Worm (Caenorhabditis elegans) whole organism, young adult: Measurements from ENCODE around the gene Y62E10A.13.

ENCODE experiments used
- B0019.2 ChIP-seq: fragments of 200-800 bp; sonication (Bioruptor generic); conservative IDR thresholded peaks from 2 replicates; pipeline ENCODE4 v1.3.6; 2022; ENCODE audit warnings: missing genetic modification reagents, missing genetic modification characterization, missing compliant biosample characterization
- B0336.3 ChIP-seq: fragments of 200-800 bp; sonication (Bioruptor generic); IDR thresholded peaks from 2 replicates; pipeline ENCODE4 v1.3.6; 2022; ENCODE audit warnings: missing genetic modification characterization, missing compliant biosample characterization
- C06A6.2 ChIP-seq: fragments of 200-800 bp; sonication (Bioruptor generic); conservative IDR thresholded peaks from 2 replicates; pipeline ENCODE4 v1.3.6; 2022; ENCODE audit warnings: missing genetic modification characterization, missing compliant biosample characterization
- F10E7.11 ChIP-seq: sonication (generic microtip); optimal IDR thresholded peaks from 2 replicates; lab custom pipeline; 2017; ENCODE audit warnings: mild to moderate bottlenecking, missing genetic modification characterization, moderate library complexity, missing compliant biosample characterization
- F39B2.1 ChIP-seq: fragments of 200-800 bp; sonication (Bioruptor generic); IDR thresholded peaks from 2 replicates; pipeline ENCODE4 v1.3.6; 2022; ENCODE audit warnings: missing genetic modification reagents, missing genetic modification characterization, missing compliant biosample characterization
- F49E8.2 ChIP-seq: sonication (generic microtip); optimal IDR thresholded peaks from 3 replicates; lab custom pipeline; 2017; ENCODE audit warnings: missing genetic modification characterization, mild to moderate bottlenecking, missing compliant biosample characterization, antibody characterized with exemption, moderate library complexity; ENCODE audit not compliant: insufficient read depth
- K12H6.12 ChIP-seq: fragments of 200-800 bp; sonication (Bioruptor generic); optimal IDR thresholded peaks from 2 replicates; lab custom pipeline; 2018; ENCODE audit warnings: mild to moderate bottlenecking, missing genetic modification characterization, missing compliant biosample characterization
- T26A5.8 ChIP-seq: sonication (generic microtip); optimal IDR thresholded peaks from 2 replicates; lab custom pipeline; 2016; ENCODE audit warnings: missing genetic modification characterization, missing compliant biosample characterization
- Y53G8AR.9 ChIP-seq: fragments of 200-800 bp; sonication (Bioruptor generic); conservative IDR thresholded peaks from 2 replicates; pipeline ENCODE4 v1.3.6; 2022; ENCODE audit warnings: missing genetic modification reagents, missing genetic modification characterization, missing compliant biosample characterization
- akir-1 ChIP-seq: fragments of 200-800 bp; sonication (Bioruptor generic); optimal IDR thresholded peaks from 2 replicates; lab custom pipeline; 2018; ENCODE audit warnings: mild to moderate bottlenecking, missing genetic modification characterization, moderate library complexity, missing compliant biosample characterization
- atf-7 ChIP-seq: sonication (generic microtip); optimal IDR thresholded peaks from 2 replicates; lab custom pipeline; 2017; ENCODE audit warnings: mild to moderate bottlenecking, missing genetic modification characterization, missing compliant biosample characterization
- attf-6 ChIP-seq: fragments of 200-800 bp; sonication (Bioruptor generic); IDR thresholded peaks from 2 replicates; pipeline ENCODE4 v1.3.6; 2022; ENCODE audit warnings: missing genetic modification reagents, missing genetic modification characterization, missing compliant biosample characterization
- bed-1 ChIP-seq: fragments of 200-800 bp; sonication (Bioruptor generic); IDR thresholded peaks from 2 replicates; pipeline ENCODE4 v1.3.6; 2022; ENCODE audit warnings: missing genetic modification reagents, missing genetic modification characterization, missing compliant biosample characterization
- cebp-2 ChIP-seq: fragments of 200-800 bp; sonication (Bioruptor generic); IDR thresholded peaks from 2 replicates; pipeline ENCODE4 v1.3.6; 2022; ENCODE audit warnings: missing genetic modification characterization, missing compliant biosample characterization
- ceh-79 ChIP-seq: sonication (generic microtip); optimal IDR thresholded peaks from 2 replicates; lab custom pipeline; 2017; ENCODE audit warnings: mild to moderate bottlenecking, missing genetic modification characterization, missing compliant biosample characterization
- chd-7 ChIP-seq: sonication (generic microtip); optimal IDR thresholded peaks from 2 replicates; lab custom pipeline; 2016; ENCODE audit warnings: mild to moderate bottlenecking, missing genetic modification characterization, moderate library complexity, missing compliant biosample characterization
- dpff-1 ChIP-seq: sonication (generic microtip); optimal IDR thresholded peaks from 2 replicates; lab custom pipeline; 2017; ENCODE audit warnings: mild to moderate bottlenecking, missing genetic modification characterization, missing compliant biosample characterization
- dpl-1 ChIP-seq: fragments of 150-350 bp; optimal IDR thresholded peaks from 2 replicates; lab custom pipeline; 2014; ENCODE audit warnings: missing biosample characterization, missing genetic modification reagents, missing genetic modification characterization
- efl-1 ChIP-seq: fragments of 150-350 bp; optimal IDR thresholded peaks from 2 replicates; lab custom pipeline; 2014; ENCODE audit warnings: missing biosample characterization, missing genetic modification reagents, missing genetic modification characterization
- hrde-1 ChIP-seq: sonication (generic microtip); optimal IDR thresholded peaks from 2 replicates; lab custom pipeline; 2016; ENCODE audit warnings: missing genetic modification characterization, mild to moderate bottlenecking, missing compliant biosample characterization, moderate library complexity, missing genotype, missing genetic modification reagents, borderline replicate concordance
- hsf-1 ChIP-seq: fragments of 200-800 bp; sonication (Bioruptor generic); IDR thresholded peaks from 2 replicates; pipeline ENCODE4 v1.3.6; 2022; ENCODE audit warnings: missing genetic modification reagents, missing genetic modification characterization, missing compliant biosample characterization
- lag-1 ChIP-seq: fragments of 200-800 bp; sonication (Bioruptor generic); IDR thresholded peaks from 2 replicates; pipeline ENCODE4 v1.3.6; 2022; ENCODE audit warnings: missing genetic modification reagents, missing genetic modification characterization, missing compliant biosample characterization
- lin-35 ChIP-seq, 3 experiments: fragments of 150-350 bp in 2 of 3; sonication (generic microtip) in 1 of 3; optimal IDR thresholded peaks; 2 replicates each; lab custom pipeline; 2014 to 2018; ENCODE audit warnings: missing biosample characterization in 3 of 3, missing genetic modification characterization in 3 of 3, missing genetic modification reagents in 3 of 3
- lin-54 ChIP-seq: fragments of 200-800 bp; sonication (Bioruptor generic); optimal IDR thresholded peaks from 2 replicates; lab custom pipeline; 2018; ENCODE audit warnings: mild to moderate bottlenecking, missing genetic modification characterization, missing compliant biosample characterization
- lsl-1 ChIP-seq: fragments of 200-800 bp; sonication (Bioruptor generic); optimal IDR thresholded peaks from 2 replicates; lab custom pipeline; 2018; ENCODE audit warnings: mild to moderate bottlenecking, missing genetic modification characterization, moderate library complexity, missing compliant biosample characterization
- madf-3 ChIP-seq: fragments of 200-800 bp; sonication (Bioruptor generic); IDR thresholded peaks from 2 replicates; pipeline ENCODE4 v1.3.6; 2022; ENCODE audit warnings: missing genetic modification reagents, missing genetic modification characterization, missing compliant biosample characterization
- madf-6 ChIP-seq: fragments of 200-800 bp; sonication (Bioruptor generic); IDR thresholded peaks from 2 replicates; pipeline ENCODE4 v1.3.6; 2022; ENCODE audit warnings: missing genetic modification reagents, missing genetic modification characterization, missing compliant biosample characterization
- nfya-1 ChIP-seq: sonication (generic microtip); optimal IDR thresholded peaks from 2 replicates; lab custom pipeline; 2017; ENCODE audit warnings: antibody characterized with exemption, missing compliant biosample characterization, missing genetic modification characterization, borderline replicate concordance; ENCODE audit not compliant: insufficient read depth
- nfya-2 ChIP-seq: fragments of 200-800 bp; sonication (Bioruptor generic); IDR thresholded peaks from 2 replicates; pipeline ENCODE4 v1.3.6; 2022; ENCODE audit warnings: missing genetic modification reagents, missing genetic modification characterization, missing compliant biosample characterization
- nhr-80 ChIP-seq: sonication (generic microtip); optimal IDR thresholded peaks from 2 replicates; lab custom pipeline; 2016; ENCODE audit warnings: missing genetic modification characterization, missing compliant biosample characterization
- rcor-1 ChIP-seq: fragments of 200-800 bp; sonication (Bioruptor generic); IDR thresholded peaks from 2 replicates; pipeline ENCODE4 v1.3.6; 2022; ENCODE audit warnings: missing genetic modification reagents, missing genetic modification characterization, missing compliant biosample characterization
- repo-1 ChIP-seq: sonication (generic microtip); optimal IDR thresholded peaks from 2 replicates; lab custom pipeline; 2017; ENCODE audit warnings: mild to moderate bottlenecking, missing genetic modification characterization, missing compliant biosample characterization
- snpc-1.1 ChIP-seq: sonication (generic microtip); optimal IDR thresholded peaks from 2 replicates; lab custom pipeline; 2017; ENCODE audit warnings: missing genetic modification characterization, mild to moderate bottlenecking, missing compliant biosample characterization, antibody characterized with exemption, moderate library complexity, missing genotype, missing genetic modification reagents; ENCODE audit not compliant: insufficient read depth
- snpc-1.3 ChIP-seq: sonication (generic microtip); optimal IDR thresholded peaks from 2 replicates; lab custom pipeline; 2017; ENCODE audit warnings: missing genetic modification characterization, mild to moderate bottlenecking, missing compliant biosample characterization, antibody characterized with exemption, moderate library complexity, missing genotype, missing genetic modification reagents; ENCODE audit not compliant: insufficient read depth
- snpc-3.4 ChIP-seq: sonication (generic microtip); optimal IDR thresholded peaks from 2 replicates; lab custom pipeline; 2017; ENCODE audit warnings: missing genetic modification characterization, mild to moderate bottlenecking, missing compliant biosample characterization, antibody characterized with exemption, moderate library complexity, missing genotype, missing genetic modification reagents
- snpc-4 ChIP-seq, 5 experiments: fragments of 150-350 bp in 1 of 5; sonication (generic microtip) in 4 of 5; optimal IDR thresholded peaks; 2 replicates each; lab custom pipeline; 2014 to 2018; ENCODE audit warnings: missing genetic modification characterization in 5 of 5, missing biosample characterization in 3 of 5, antibody characterized with exemption in 2 of 5, mild to moderate bottlenecking in 2 of 5, missing compliant biosample characterization in 2 of 5, missing genotype in 2 of 5, moderate library complexity in 2 of 5, missing genetic modification reagents in 1 of 5
- tlf-1 ChIP-seq: fragments of 200-800 bp; sonication (Bioruptor generic); optimal IDR thresholded peaks from 2 replicates; lab custom pipeline; 2018; ENCODE audit warnings: mild to moderate bottlenecking, missing genetic modification characterization, missing compliant biosample characterization
- unc-130 ChIP-seq: sonication (generic microtip); optimal IDR thresholded peaks from 2 replicates; lab custom pipeline; 2016; ENCODE audit warnings: missing genetic modification reagents, missing genetic modification characterization, missing compliant biosample characterization
- ztf-25 ChIP-seq: fragments of 200-800 bp; sonication (Bioruptor generic); IDR thresholded peaks from 2 replicates; pipeline ENCODE4 v1.3.6; 2022; ENCODE audit warnings: missing genetic modification reagents, missing genetic modification characterization, missing compliant biosample characterization

Y62E10A.13 gene

DNA sequence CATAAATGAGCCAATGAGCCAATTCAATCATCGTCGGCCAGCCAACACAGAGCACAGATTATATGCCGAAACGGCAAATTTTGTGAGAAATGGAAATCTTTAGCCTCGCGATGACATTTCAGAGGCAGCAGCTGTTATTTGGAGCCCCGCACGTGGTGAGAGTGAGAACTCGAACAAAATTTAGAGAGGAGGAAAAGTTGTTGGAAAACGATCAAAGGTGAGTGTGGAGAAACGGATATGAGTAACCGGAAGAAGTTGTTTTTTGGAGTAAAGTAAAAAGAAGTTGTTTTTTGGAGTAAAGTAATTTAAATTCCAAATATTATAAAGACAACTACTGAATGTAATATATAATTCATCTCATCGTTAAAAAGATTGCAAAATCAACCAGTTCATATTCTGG, at the start of gene Y62E10A.13:
Gene Y62E10A.13, minus strand, starts transcription at position 326 of the 400 bp plus-strand sequence.
- TF ChIP-seq F10E7.11 (tag; lab: Kevin White, UChicago) (peak; percentile 53), rcor-1 (0 out of 2 replicates have a peak, but pooled peaks have one; percentile 20), C06A6.2 (GFP tag; lab: Robert Waterston, UW) (no peak), snpc-4 (GFP tag; optimal IDR thresholded peaks at IDR 0.05; lab: Kevin White, UChicago) (no peak), snpc-4 (tag; optimal IDR thresholded peaks at IDR 0.05; lab: Kevin White, UChicago) (peak in 2 of 4 experiments; percentile 8 to 62), ceh-79 (tag; lab: Kevin White, UChicago) (peak; percentile 39), T26A5.8 (tag; lab: Kevin White, UChicago) (peak; percentile 67), lin-35 (GFP tag; optimal IDR thresholded peaks at IDR 0.05; lab: Kevin White, UChicago) (no peak), snpc-1.1 (peak; percentile 14), F39B2.1 (GFP tag; lab: Robert Waterston, UW) (no peak), unc-130 (GFP tag; lab: Kevin White, UChicago) (peak; percentile 49), tlf-1 (peak; percentile 42), madf-3 (GFP tag; lab: Robert Waterston, UW) (0 out of 2 replicates have a peak, but pooled peaks have one; percentile 7), Y53G8AR.9 (GFP tag; lab: Robert Waterston, UW) (peak; percentile 43; the same call in 1 of the 2 replicates), lag-1 (GFP tag; lab: Robert Waterston, UW) (no peak), dpff-1 (peak; percentile 25), hrde-1 (tag; lab: Kevin White, UChicago) (peak; percentile 51), nhr-80 (tag; lab: Kevin White, UChicago) (no peak), bed-1 (GFP tag; lab: Robert Waterston, UW) (0 out of 2 replicates have a peak, but pooled peaks have one; percentile 34), snpc-1.3 (tag; lab: Kevin White, UChicago) (peak; percentile 42), K12H6.12 (tag; lab: Kevin White, UChicago) (no peak), cebp-2 (peak; percentile 84; the same call in 1 of the 2 replicates), lsl-1 (GFP tag; lab: Kevin White, UChicago) (peak; percentile 28), repo-1 (tag; lab: Kevin White, UChicago) (peak; percentile 4), attf-6 (peak; percentile 41; the same call in 1 of the 2 replicates), hsf-1 (GFP tag; lab: Robert Waterston, UW) (peak; percentile 63; the same call in 1 of the 2 replicates), F49E8.2 (tag; lab: Kevin White, UChicago) (peak; percentile 46), snpc-3.4 (tag; lab: Kevin White, UChicago) (peak; percentile 24), nfya-1 (tag; lab: Kevin White, UChicago) (no peak), madf-6 (peak; percentile 64), B0336.3 (peak; percentile 61; the same call in 1 of the 2 replicates), nfya-2 (GFP tag; lab: Robert Waterston, UW) (no peak), B0019.2 (GFP tag; lab: Robert Waterston, UW) (no peak), lin-54 (GFP tag; lab: Kevin White, UChicago) (peak; percentile 25), chd-7 (tag; lab: Kevin White, UChicago) (peak; percentile 50), atf-7 (peak; percentile 22)

ce11 chrIV:13445275-13445674, 46.4 kb upstream of the Y62E10A.13 start, which contains the start of gene mam-3:
Gene mam-3 (minus strand): TSS chrIV:13445375.
- no peak for TF ChIP-seq dpl-1 (GFP tag; lab: Kevin White, UChicago)
- no peak for TF ChIP-seq snpc-4 (GFP tag; optimal IDR thresholded peaks at IDR 0.05; lab: Kevin White, UChicago)
- TF ChIP-seq snpc-4 (tag; optimal IDR thresholded peaks at IDR 0.05; lab: Kevin White, UChicago) = peak in 1 of 4 experiments; percentile 10
- TF ChIP-seq efl-1 (GFP tag; lab: Kevin White, UChicago) = no peak
- TF ChIP-seq F49E8.2 (tag; lab: Kevin White, UChicago) = no peak
- no peak for TF ChIP-seq akir-1
- no peak for TF ChIP-seq ztf-25 (GFP tag; lab: Robert Waterston, UW)
